Worm (Caenorhabditis elegans) whole organism, young adult: ENCODE results near the gene T26C11.8.

ENCODE experiments used
- C06A6.2 ChIP-seq: fragments of 200-800 bp; sonication (Bioruptor generic); conservative IDR thresholded peaks from 2 replicates; pipeline ENCODE4 v1.3.6; 2022; ENCODE audit warnings: missing genetic modification characterization, missing compliant biosample characterization
- C17E4.6 ChIP-seq: fragments of 200-800 bp; sonication (Bioruptor generic); IDR thresholded peaks from 2 replicates; pipeline ENCODE4 v1.3.6; 2022; ENCODE audit warnings: missing genetic modification reagents, missing genetic modification characterization, missing compliant biosample characterization
- F22D6.2 ChIP-seq: sonication (generic microtip); optimal IDR thresholded peaks from 2 replicates; lab custom pipeline; 2016; ENCODE audit warnings: mild to moderate bottlenecking, missing genetic modification characterization, missing compliant biosample characterization
- F33H1.4 ChIP-seq: fragments of 200-800 bp; sonication (Bioruptor generic); IDR thresholded peaks from 2 replicates; pipeline ENCODE4 v1.3.6; 2022; ENCODE audit warnings: missing genetic modification reagents, missing genetic modification characterization, missing compliant biosample characterization
- F37B4.10 ChIP-seq: fragments of 200-800 bp; sonication (Bioruptor generic); IDR thresholded peaks from 2 replicates; pipeline ENCODE4 v1.3.6; 2022; ENCODE audit warnings: missing genetic modification characterization, missing compliant biosample characterization
- F57A8.1 ChIP-seq: fragments of 200-800 bp; sonication (Bioruptor generic); optimal IDR thresholded peaks from 2 replicates; lab custom pipeline; 2018; ENCODE audit warnings: mild to moderate bottlenecking, missing genetic modification characterization, moderate library complexity, missing compliant biosample characterization
- F57C9.4 ChIP-seq: sonication (generic microtip); optimal IDR thresholded peaks from 2 replicates; lab custom pipeline; 2017; ENCODE audit warnings: mild to moderate bottlenecking, missing genetic modification characterization, missing compliant biosample characterization
- T07F8.4 ChIP-seq: sonication (generic microtip); optimal IDR thresholded peaks from 2 replicates; lab custom pipeline; 2016; ENCODE audit warnings: mild to moderate bottlenecking, missing genetic modification characterization, moderate library complexity, missing compliant biosample characterization
- Y53F4B.3 ChIP-seq: fragments of 200-800 bp; sonication (Bioruptor generic); IDR thresholded peaks from 2 replicates; pipeline ENCODE4 v1.3.6; 2022; ENCODE audit warnings: missing genetic modification reagents, missing genetic modification characterization, missing compliant biosample characterization
- Y53G8AR.9 ChIP-seq: fragments of 200-800 bp; sonication (Bioruptor generic); conservative IDR thresholded peaks from 2 replicates; pipeline ENCODE4 v1.3.6; 2022; ENCODE audit warnings: missing genetic modification reagents, missing genetic modification characterization, missing compliant biosample characterization
- Y67H2A.10 ChIP-seq: fragments of 200-800 bp; sonication (Bioruptor generic); conservative IDR thresholded peaks from 2 replicates; pipeline ENCODE4 v1.3.6; 2022; ENCODE audit warnings: missing genetic modification reagents, missing genetic modification characterization, missing compliant biosample characterization
- Y79H2A.3 ChIP-seq: fragments of 200-800 bp; sonication (Bioruptor generic); conservative IDR thresholded peaks from 2 replicates; pipeline ENCODE4 v1.3.6; 2022; ENCODE audit warnings: missing genetic modification reagents, missing genetic modification characterization, missing compliant biosample characterization
- atf-7 ChIP-seq: sonication (generic microtip); optimal IDR thresholded peaks from 2 replicates; lab custom pipeline; 2017; ENCODE audit warnings: mild to moderate bottlenecking, missing genetic modification characterization, missing compliant biosample characterization
- attf-5 ChIP-seq: fragments of 200-800 bp; sonication (Bioruptor generic); optimal IDR thresholded peaks from 2 replicates; lab custom pipeline; 2018; ENCODE audit warnings: mild to moderate bottlenecking, missing genetic modification characterization, missing compliant biosample characterization
- bed-2 ChIP-seq: fragments of 200-800 bp; sonication (Bioruptor generic); IDR thresholded peaks from 2 replicates; pipeline ENCODE4 v1.3.6; 2022; ENCODE audit warnings: missing genetic modification reagents, missing genetic modification characterization, missing compliant biosample characterization
- ccch-3 ChIP-seq: fragments of 200-800 bp; sonication (Bioruptor generic); optimal IDR thresholded peaks from 2 replicates; lab custom pipeline; 2018; ENCODE audit warnings: mild to moderate bottlenecking, missing genetic modification characterization, missing compliant biosample characterization
- cebp-2 ChIP-seq: fragments of 200-800 bp; sonication (Bioruptor generic); IDR thresholded peaks from 2 replicates; pipeline ENCODE4 v1.3.6; 2022; ENCODE audit warnings: missing genetic modification characterization, missing compliant biosample characterization
- ceh-27 ChIP-seq: fragments of 200-800 bp; sonication (Bioruptor generic); optimal IDR thresholded peaks from 2 replicates; lab custom pipeline; 2018; ENCODE audit warnings: mild to moderate bottlenecking, missing genetic modification characterization, moderate library complexity, missing compliant biosample characterization
- die-1 ChIP-seq: sonication (generic microtip); optimal IDR thresholded peaks from 2 replicates; lab custom pipeline; 2016; ENCODE audit warnings: missing genotype, mild to moderate bottlenecking, missing genetic modification characterization, missing compliant biosample characterization
- dpff-1 ChIP-seq: sonication (generic microtip); optimal IDR thresholded peaks from 2 replicates; lab custom pipeline; 2017; ENCODE audit warnings: mild to moderate bottlenecking, missing genetic modification characterization, missing compliant biosample characterization
- egl-18 ChIP-seq: fragments of 200-800 bp; sonication (Bioruptor generic); IDR thresholded peaks from 2 replicates; pipeline ENCODE4 v1.3.6; 2022; ENCODE audit warnings: missing genetic modification reagents, missing genetic modification characterization, missing compliant biosample characterization
- egl-44 ChIP-seq: fragments of 200-800 bp; sonication (Bioruptor generic); IDR thresholded peaks from 2 replicates; pipeline ENCODE4 v1.3.6; 2022; ENCODE audit warnings: missing genetic modification reagents, missing genetic modification characterization, missing compliant biosample characterization
- fkh-3 ChIP-seq: sonication (generic microtip); optimal IDR thresholded peaks from 2 replicates; lab custom pipeline; 2016; ENCODE audit warnings: mild to moderate bottlenecking, missing genetic modification characterization, missing compliant biosample characterization
- hlh-12 ChIP-seq: sonication (generic microtip); optimal IDR thresholded peaks from 2 replicates; lab custom pipeline; 2016; ENCODE audit warnings: missing genetic modification characterization, missing compliant biosample characterization
- hmg-1.2 ChIP-seq: fragments of 200-800 bp; sonication (Bioruptor generic); IDR thresholded peaks from 2 replicates; pipeline ENCODE4 v1.3.6; 2022; ENCODE audit warnings: missing genetic modification reagents, missing genetic modification characterization, missing compliant biosample characterization
- hrde-1 ChIP-seq: sonication (generic microtip); optimal IDR thresholded peaks from 2 replicates; lab custom pipeline; 2016; ENCODE audit warnings: missing genetic modification characterization, mild to moderate bottlenecking, missing compliant biosample characterization, moderate library complexity, missing genotype, missing genetic modification reagents, borderline replicate concordance
- lag-1 ChIP-seq: fragments of 200-800 bp; sonication (Bioruptor generic); IDR thresholded peaks from 2 replicates; pipeline ENCODE4 v1.3.6; 2022; ENCODE audit warnings: missing genetic modification reagents, missing genetic modification characterization, missing compliant biosample characterization
- let-526 ChIP-seq: fragments of 200-800 bp; sonication (Bioruptor generic); IDR thresholded peaks from 2 replicates; pipeline ENCODE4 v1.3.6; 2022; ENCODE audit warnings: missing genetic modification reagents, missing genetic modification characterization, missing compliant biosample characterization
- lin-35 ChIP-seq, 3 experiments: fragments of 150-350 bp in 2 of 3; sonication (generic microtip) in 1 of 3; optimal IDR thresholded peaks; 2 replicates each; lab custom pipeline; 2014 to 2018; ENCODE audit warnings: missing biosample characterization in 3 of 3, missing genetic modification characterization in 3 of 3, missing genetic modification reagents in 3 of 3
- nfya-2 ChIP-seq: fragments of 200-800 bp; sonication (Bioruptor generic); IDR thresholded peaks from 2 replicates; pipeline ENCODE4 v1.3.6; 2022; ENCODE audit warnings: missing genetic modification reagents, missing genetic modification characterization, missing compliant biosample characterization
- nhr-120 ChIP-seq: fragments of 200-800 bp; sonication (Bioruptor generic); IDR thresholded peaks from 2 replicates; pipeline ENCODE4 v1.3.6; 2022; ENCODE audit warnings: missing genetic modification characterization, missing compliant biosample characterization
- nhr-90 ChIP-seq: sonication (generic microtip); optimal IDR thresholded peaks from 2 replicates; lab custom pipeline; 2016; ENCODE audit warnings: missing genotype, mild to moderate bottlenecking, missing genetic modification characterization, missing compliant biosample characterization
- pbrm-1 ChIP-seq: fragments of 200-800 bp; sonication (Bioruptor generic); IDR thresholded peaks from 2 replicates; pipeline ENCODE4 v1.3.6; 2022; ENCODE audit warnings: missing genetic modification reagents, missing genetic modification characterization, missing compliant biosample characterization
- rcor-1 ChIP-seq: fragments of 200-800 bp; sonication (Bioruptor generic); IDR thresholded peaks from 2 replicates; pipeline ENCODE4 v1.3.6; 2022; ENCODE audit warnings: missing genetic modification reagents, missing genetic modification characterization, missing compliant biosample characterization
- rpc-1 ChIP-seq, 2 experiments: fragments of 150-350 bp in 1 of 2; sonication (generic microtip) in 1 of 2; optimal IDR thresholded peaks; 2 replicates each; lab custom pipeline; 2014 to 2018; ENCODE audit warnings: missing biosample characterization in 1 of 2, missing genetic modification characterization in 1 of 2, missing genetic modification reagents in 1 of 2, missing genotype in 1 of 2
- sptf-2 ChIP-seq: fragments of 200-800 bp; sonication (Bioruptor generic); optimal IDR thresholded peaks from 2 replicates; lab custom pipeline; 2018; ENCODE audit warnings: mild to moderate bottlenecking, missing genetic modification characterization, missing compliant biosample characterization
- tbp1 ChIP-seq: fragments of 200-800 bp; sonication (Bioruptor generic); optimal IDR thresholded peaks from 2 replicates; lab custom pipeline; 2018; ENCODE audit warnings: mild to moderate bottlenecking, missing genetic modification characterization, missing compliant biosample characterization
- tlf-1 ChIP-seq: fragments of 200-800 bp; sonication (Bioruptor generic); optimal IDR thresholded peaks from 2 replicates; lab custom pipeline; 2018; ENCODE audit warnings: mild to moderate bottlenecking, missing genetic modification characterization, missing compliant biosample characterization
- zfh-2 ChIP-seq: fragments of 200-800 bp; sonication (Bioruptor generic); conservative IDR thresholded peaks from 2 replicates; pipeline ENCODE4 v1.3.6; 2022; ENCODE audit warnings: missing genetic modification reagents, missing genetic modification characterization, missing compliant biosample characterization
- zim-3 ChIP-seq: sonication (generic microtip); optimal IDR thresholded peaks from 2 replicates; lab custom pipeline; 2017; ENCODE audit warnings: mild to moderate bottlenecking, missing genetic modification characterization, moderate library complexity, missing compliant biosample characterization
- ztf-22 ChIP-seq: fragments of 200-800 bp; sonication (Bioruptor generic); optimal IDR thresholded peaks from 2 replicates; lab custom pipeline; 2018; ENCODE audit warnings: mild to moderate bottlenecking, missing genetic modification characterization, moderate library complexity, missing compliant biosample characterization

T26C11.8 gene

DNA sequence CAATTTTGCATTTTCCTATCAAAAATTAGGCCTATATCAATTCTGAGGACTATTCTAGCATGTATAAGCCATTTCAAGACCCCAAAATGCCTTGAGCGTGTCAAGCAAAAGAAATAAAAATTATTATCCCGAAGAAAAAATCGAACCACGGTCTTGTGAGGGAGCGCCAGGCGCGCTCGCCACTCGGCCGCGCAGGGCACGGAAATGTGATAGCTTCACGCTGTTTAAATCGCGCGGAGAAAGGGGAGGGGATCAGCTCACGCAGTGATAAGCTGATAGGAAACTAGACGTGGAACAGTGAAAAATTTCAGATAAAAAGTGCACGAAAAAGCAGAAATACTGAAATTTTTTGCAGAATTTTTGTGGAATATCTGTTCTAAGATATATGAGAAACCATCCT, 22.8 kb upstream of the T26C11.8 start (continued):
- TF ChIP-seq F22D6.2 (tag; lab: Kevin White, UChicago), result peak; percentile 23
- peak; percentile 71 for TF ChIP-seq attf-5 (GFP tag; lab: Kevin White, UChicago)
- peak; percentile 83 for TF ChIP-seq zim-3 (tag; lab: Kevin White, UChicago)
- no peak for TF ChIP-seq ccch-3 (GFP tag; lab: Kevin White, UChicago)
- no peak for TF ChIP-seq F37B4.10 (GFP tag; lab: Robert Waterston, UW)
- TF ChIP-seq nhr-90 (tag; lab: Kevin White, UChicago), result peak; percentile 88
- peak; percentile 31 for TF ChIP-seq tlf-1
- peak; percentile 98 for TF ChIP-seq tbp1
- TF ChIP-seq fkh-3 (tag; lab: Kevin White, UChicago), result peak; percentile 24

DNA sequence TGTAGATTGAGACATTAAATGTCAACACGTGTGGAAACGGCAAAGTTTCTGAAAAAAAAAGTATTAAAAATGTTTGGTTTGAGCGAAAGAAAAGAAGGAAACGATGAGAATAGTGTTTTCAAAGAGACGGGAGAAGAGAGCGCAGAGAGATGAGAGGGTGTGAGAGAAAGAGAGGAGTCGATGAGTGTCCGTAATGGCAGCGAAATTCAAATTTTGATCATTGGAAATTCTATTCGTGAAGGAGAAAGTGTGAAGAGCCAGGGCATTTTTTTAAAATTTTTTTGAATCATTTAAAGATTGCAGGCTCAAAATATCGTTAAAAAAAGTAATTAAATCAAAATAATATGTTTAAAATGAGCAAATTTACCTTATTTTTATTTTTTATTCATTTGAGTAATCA, 15.0 kb upstream of the T26C11.8 start, which contains the start of gene T26C11.4:
Gene T26C11.4 (minus strand): TSS at position 54 of the 400 bp plus-strand sequence.
- peak in 1 of 3 experiments; percentile 1 for TF ChIP-seq lin-35 (GFP tag; optimal IDR thresholded peaks at IDR 0.05; lab: Kevin White, UChicago)
- TF ChIP-seq rpc-1 (optimal IDR thresholded peaks at IDR 0.05; lab: Kevin White, UChicago), result no peak
- TF ChIP-seq rpc-1 (tag; optimal IDR thresholded peaks at IDR 0.05; lab: Kevin White, UChicago), result no peak
- TF ChIP-seq hmg-1.2, result peak; percentile 58; the same call in 1 of the 2 replicates
- no peak for TF ChIP-seq F57C9.4 (tag; lab: Kevin White, UChicago)
- TF ChIP-seq dpff-1 (tag; lab: Kevin White, UChicago), result no peak
- no peak for TF ChIP-seq F22D6.2 (tag; lab: Kevin White, UChicago)
- TF ChIP-seq die-1 (tag; lab: Kevin White, UChicago), result no peak
- no peak for TF ChIP-seq Y79H2A.3
- no peak for TF ChIP-seq rcor-1 (GFP tag; lab: Robert Waterston, UW)

DNA sequence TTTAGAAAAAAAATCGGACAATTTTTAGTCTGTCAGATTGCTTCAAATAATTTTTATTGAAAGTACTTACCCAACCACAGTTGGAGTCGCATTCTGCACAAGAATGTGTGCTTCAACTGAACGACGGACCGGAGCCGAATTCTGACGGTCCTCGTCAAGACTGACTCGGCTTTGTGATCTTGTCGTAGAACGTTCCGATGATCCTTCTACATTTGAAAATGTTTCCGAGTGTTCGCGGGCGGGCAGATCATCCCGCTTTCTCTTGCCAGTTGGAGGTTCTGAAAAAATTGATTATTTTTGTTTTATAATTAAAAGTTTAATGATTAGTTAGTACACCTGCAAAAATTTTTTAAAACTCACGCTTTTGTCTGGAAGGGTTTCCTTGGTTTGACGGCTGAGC, 12.8 kb upstream of the T26C11.8 start:
- no peak for TF ChIP-seq ztf-22 (GFP tag; lab: Kevin White, UChicago)
- no peak for TF ChIP-seq tbp1
- TF ChIP-seq lag-1 (GFP tag; lab: Robert Waterston, UW), result no peak
- TF ChIP-seq nfya-2 (GFP tag; lab: Robert Waterston, UW), result no peak
- TF ChIP-seq Y53G8AR.9 (GFP tag; lab: Robert Waterston, UW), result no peak
- no peak for TF ChIP-seq nhr-120 (GFP tag; lab: Robert Waterston, UW)
- no peak for TF ChIP-seq sptf-2

DNA sequence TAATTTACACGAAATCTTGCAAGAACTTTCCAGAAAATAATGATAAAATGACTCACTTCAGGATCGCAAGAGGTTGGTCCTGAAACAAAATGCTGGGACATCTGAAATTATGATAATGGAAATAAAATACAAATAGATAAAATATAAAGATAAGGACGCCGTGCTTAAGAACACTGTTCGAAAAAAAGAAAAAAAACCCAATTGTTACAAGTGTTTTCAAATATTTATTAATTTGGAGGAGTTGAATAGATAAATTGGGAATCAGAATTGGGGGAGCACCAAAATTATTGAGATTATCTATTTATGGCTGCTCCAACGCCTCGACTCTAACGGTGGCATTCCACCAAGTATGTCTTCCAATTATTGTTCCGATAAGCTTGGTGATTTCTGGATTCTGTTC, 11.9 kb upstream of the T26C11.8 start, which contains the start of gene ceh-41:
Gene ceh-41 (minus strand): TSS at position 101 of the 400 bp plus-strand sequence.
- TF ChIP-seq egl-18 (GFP tag; lab: Robert Waterston, UW) (no peak), hlh-12 (tag; lab: Kevin White, UChicago) (no peak), Y53F4B.3 (no peak), atf-7 (tag; lab: Kevin White, UChicago) (no peak), egl-44 (GFP tag; lab: Robert Waterston, UW) (no peak)

DNA sequence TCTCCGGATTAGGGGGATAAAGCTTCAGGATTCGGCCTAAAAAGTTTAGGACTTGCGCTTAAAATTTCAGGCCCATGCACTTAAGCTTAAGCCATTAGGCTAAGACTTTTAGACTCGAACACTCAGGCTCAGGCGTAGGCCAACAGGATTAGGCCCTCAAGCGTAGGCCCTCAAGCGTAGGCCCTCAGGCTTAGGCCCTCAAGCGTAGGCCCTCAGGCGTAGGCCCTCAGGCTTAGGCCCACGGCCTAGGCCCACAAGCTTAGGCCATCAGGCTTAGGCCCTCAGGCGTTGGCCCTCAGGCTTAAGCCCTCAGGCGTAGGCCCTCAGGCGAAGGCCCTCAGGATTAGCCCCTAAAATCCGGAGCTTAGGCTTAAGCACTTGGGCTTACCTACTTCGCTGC, 10.0 kb upstream of the T26C11.8 start:
- TF ChIP-seq zim-3 (tag; lab: Kevin White, UChicago), result no peak
- TF ChIP-seq egl-44 (GFP tag; lab: Robert Waterston, UW), result no peak
- TF ChIP-seq bed-2 (GFP tag; lab: Robert Waterston, UW), result no peak
- TF ChIP-seq ceh-27 (GFP tag; lab: Kevin White, UChicago), result no peak
- 0 out of 2 replicates have a peak, but pooled peaks have one; percentile 32 for TF ChIP-seq egl-18 (GFP tag; lab: Robert Waterston, UW)
- no peak for TF ChIP-seq Y53F4B.3
- TF ChIP-seq Y67H2A.10 (GFP tag; lab: Robert Waterston, UW), result no peak
- TF ChIP-seq zfh-2 (GFP tag; lab: Robert Waterston, UW), result peak; percentile 38; the same call in 1 of the 2 replicates
- TF ChIP-seq hrde-1 (tag; lab: Kevin White, UChicago), result no peak
- no peak for TF ChIP-seq T07F8.4 (tag; lab: Kevin White, UChicago)
- no peak for TF ChIP-seq pbrm-1 (GFP tag; lab: Robert Waterston, UW)
- no peak for TF ChIP-seq F57A8.1 (GFP tag; lab: Kevin White, UChicago)
- no peak for TF ChIP-seq Y53G8AR.9 (GFP tag; lab: Robert Waterston, UW)
- TF ChIP-seq sptf-2, result no peak
- TF ChIP-seq rcor-1 (GFP tag; lab: Robert Waterston, UW), result 0 out of 2 replicates have a peak, but pooled peaks have one; percentile 13
- TF ChIP-seq cebp-2 (GFP tag; lab: Robert Waterston, UW), result 0 out of 2 replicates have a peak, but pooled peaks have one; percentile 45
- TF ChIP-seq C06A6.2 (GFP tag; lab: Robert Waterston, UW), result 0 out of 2 replicates have a peak, but pooled peaks have one; percentile 24
- no peak for TF ChIP-seq F33H1.4 (GFP tag; lab: Robert Waterston, UW)
- no peak for TF ChIP-seq lag-1 (GFP tag; lab: Robert Waterston, UW)
- TF ChIP-seq C17E4.6, result no peak
- TF ChIP-seq let-526 (GFP tag; lab: Robert Waterston, UW), result no peak
